Fruit fly (Drosophila melanogaster): ENCODE data around the gene Rrp47.

- no peak for TF ChIP-seq Sin3A (optimal IDR thresholded peaks at IDR 0.05)
- TF ChIP-seq ttk (optimal IDR thresholded peaks at IDR 0.05) = no peak
- no peak for TF ChIP-seq insv (optimal IDR thresholded peaks at IDR 0.05)
- TF ChIP-seq psq (optimal IDR thresholded peaks at IDR 0.05) = no peak
- no peak for TF ChIP-seq h (optimal IDR thresholded peaks at IDR 0.05)
- no peak for TF ChIP-seq Myc (optimal IDR thresholded peaks at IDR 0.05)
Measured at dm6 chrX:15973157-15973774, 28.6 kb downstream of the Rrp47 start, which contains the start of gene mmd.

All from Kc167 (cell line).